Worm (Caenorhabditis elegans) whole organism, L4 larva: ENCODE results near the gene srt-73.

Source experiments
- Y48G9A.11 ChIP-seq: fragments of 200-800 bp; sonication (Bioruptor generic); IDR thresholded peaks from 2 replicates; pipeline ENCODE4 v1.3.6; 2022; ENCODE audit warnings: missing genetic modification reagents, missing genetic modification characterization, missing compliant biosample characterization
- ceh-32 ChIP-seq: sonication (generic microtip); optimal IDR thresholded peaks from 2 replicates; lab custom pipeline; 2016; ENCODE audit warnings: mild to moderate bottlenecking, missing genetic modification characterization, missing compliant biosample characterization; ENCODE audit not compliant: poor library complexity
- cey-2 ChIP-seq: sonication (generic microtip); optimal IDR thresholded peaks from 3 replicates; lab custom pipeline; 2017; ENCODE audit warnings: missing genetic modification characterization, mild to moderate bottlenecking, missing compliant biosample characterization, antibody characterized with exemption, borderline replicate concordance; ENCODE audit not compliant: insufficient read depth
- fos-1 ChIP-seq: fragments of 150-350 bp; optimal IDR thresholded peaks from 2 replicates; lab custom pipeline; 2014; ENCODE audit warnings: missing biosample characterization, missing genetic modification characterization
- mxl-3 ChIP-seq: fragments of 200-800 bp; sonication (Bioruptor generic); optimal IDR thresholded peaks from 2 replicates; lab custom pipeline; 2018; ENCODE audit warnings: mild to moderate bottlenecking, missing genetic modification characterization, missing compliant biosample characterization
- nhr-28 ChIP-seq: fragments of 150-350 bp; optimal IDR thresholded peaks from 2 replicates; lab custom pipeline; 2014; ENCODE audit warnings: missing biosample characterization, missing genetic modification characterization
- nhr-6 ChIP-seq: fragments of 150-350 bp; optimal IDR thresholded peaks from 2 replicates; lab custom pipeline; 2014; ENCODE audit warnings: missing biosample characterization, missing genetic modification characterization
- nhr-77 ChIP-seq: fragments of 150-350 bp; optimal IDR thresholded peaks from 2 replicates; lab custom pipeline; 2014; ENCODE audit warnings: missing biosample characterization, missing genetic modification characterization
- ztf-11 ChIP-seq: fragments of 150-350 bp; optimal IDR thresholded peaks from 2 replicates; lab custom pipeline; 2014; ENCODE audit warnings: missing biosample characterization, missing genetic modification characterization

- TF ChIP-seq fos-1 (tag; lab: Kevin White, UChicago) (no peak), ceh-32 (tag; lab: Kevin White, UChicago) (no peak), ztf-11 (tag; lab: Kevin White, UChicago) (no peak), mxl-3 (no peak), nhr-6 (tag; lab: Kevin White, UChicago) (no peak), nhr-28 (tag; lab: Kevin White, UChicago) (no peak), Y48G9A.11 (GFP tag; lab: Robert Waterston, UW) (no peak), cey-2 (tag; lab: Kevin White, UChicago) (no peak), nhr-77 (no peak)
These were observed at the start of gene srt-73 for ce11 chrIV:7879017-7879416.
